Worm (Caenorhabditis elegans): ENCODE data around the gene pdcd-2.

The pdcd-2 gene

DNA sequence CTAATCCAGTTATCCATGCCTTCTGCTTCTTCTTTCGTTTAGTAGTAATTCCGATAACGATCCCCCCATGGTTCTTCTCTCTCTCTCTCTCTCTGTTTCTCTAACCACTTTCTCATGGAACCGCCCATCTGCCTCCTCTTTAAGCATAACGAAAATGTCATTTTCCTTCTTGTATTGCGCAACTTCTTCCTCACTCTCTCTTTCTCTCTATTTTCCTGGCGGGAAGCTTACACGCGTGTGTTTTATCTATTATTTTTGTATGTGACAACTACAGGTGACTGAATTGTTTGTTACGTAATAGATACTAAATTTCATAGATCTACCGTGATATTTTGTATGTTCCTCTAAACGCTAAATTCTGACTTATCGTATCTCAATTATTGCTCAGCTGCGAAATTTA is 27.4 kb downstream of the pdcd-2 start:
- TF ChIP-seq Y105C5A.15 (GFP tag; IDR thresholded peaks at IDR 0.05) (no peak), nhr-10 (tag; optimal IDR thresholded peaks at IDR 0.05) (no peak), aha-1 (tag) (no peak), ceh-32 (tag; optimal IDR thresholded peaks at IDR 0.05; ENCODE audit: poor library complexity) (no peak), spr-1 (tag; optimal IDR thresholded peaks at IDR 0.05) (no peak), zip-11 (GFP tag; IDR thresholded peaks at IDR 0.05) (no peak), jun-1 (tag; optimal IDR thresholded peaks at IDR 0.05) (no peak), zag-1 (tag; optimal IDR thresholded peaks at IDR 0.05) (no peak), ama-1 (optimal IDR thresholded peaks at IDR 0.05) (no peak)

DNA sequence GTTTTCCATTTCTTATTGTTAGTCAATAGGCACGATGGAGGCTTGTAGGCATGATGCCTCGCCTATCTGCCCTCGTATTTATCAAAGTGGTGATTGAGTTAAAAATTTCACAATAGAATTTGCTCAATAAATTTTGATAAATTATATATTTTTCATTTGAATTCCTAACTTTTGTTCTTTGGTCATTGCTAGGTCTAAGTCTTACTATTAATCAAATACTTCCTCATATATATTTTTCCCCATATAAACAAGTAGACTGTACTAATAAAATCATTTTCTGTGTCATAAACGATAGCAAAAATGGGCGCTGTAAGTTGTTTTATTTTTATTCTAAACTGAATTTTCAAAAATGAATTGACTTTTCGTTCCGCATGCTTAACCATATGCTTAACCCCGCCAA is 33.4 kb downstream of the pdcd-2 start, which contains the start of gene pals-28:
Gene pals-28 (plus strand): TSS at position 301 of the 400 bp plus-strand sequence.
- TF ChIP-seq jun-1 (tag; optimal IDR thresholded peaks at IDR 0.05) (no peak), pha-4 (GFP tag; IDR thresholded peaks at IDR 0.05) (no peak), pha-4 (tag; optimal IDR thresholded peaks at IDR 0.05) (no peak), php-3 (GFP tag; IDR thresholded peaks at IDR 0.05) (no peak), gei-8 (GFP tag; optimal IDR thresholded peaks at IDR 0.05) (no peak), nhr-48 (tag; optimal IDR thresholded peaks at IDR 0.05) (no peak), F26F4.8 (GFP tag; conservative IDR thresholded peaks at IDR 0.05) (no peak), mxl-3 (GFP tag; optimal IDR thresholded peaks at IDR 0.05) (no peak), daf-12 (tag; optimal IDR thresholded peaks at IDR 0.05) (no peak), nhr-10 (tag; optimal IDR thresholded peaks at IDR 0.05) (no peak), F37D6.2 (tag; optimal IDR thresholded peaks at IDR 0.05) (no peak), zip-2 (tag; optimal IDR thresholded peaks at IDR 0.05) (no peak), vab-7 (GFP tag; IDR thresholded peaks at IDR 0.05) (no peak), saeg-2 (GFP tag; IDR thresholded peaks at IDR 0.05) (no peak), set-16 (GFP tag; IDR thresholded peaks at IDR 0.05) (no peak), dpl-1 (GFP tag; optimal IDR thresholded peaks at IDR 0.05) (no peak)

DNA sequence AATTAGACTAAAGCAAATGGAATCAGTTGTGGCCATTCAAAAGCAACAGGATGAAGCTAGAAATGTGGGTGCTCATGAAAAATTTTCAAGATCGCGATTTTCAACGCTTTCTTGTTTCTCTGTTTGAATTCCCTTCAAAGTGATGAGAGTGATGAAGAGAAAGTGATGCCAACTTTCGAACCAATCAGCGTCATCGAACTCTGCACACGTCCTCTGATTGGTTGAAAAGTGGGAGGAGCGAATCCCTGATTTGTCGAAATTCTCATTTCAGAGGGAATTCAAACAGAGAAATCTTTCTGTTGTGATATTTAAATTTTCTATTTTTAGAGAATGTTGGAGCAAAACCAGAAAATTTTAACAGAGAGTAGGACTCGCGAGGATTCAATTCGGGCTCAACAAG is 35.7 kb downstream of the pdcd-2 start:
- TF ChIP-seq aha-1 (tag) (peak; percentile 87), fkh-10 (GFP tag; optimal IDR thresholded peaks at IDR 0.05) (no peak)

DNA sequence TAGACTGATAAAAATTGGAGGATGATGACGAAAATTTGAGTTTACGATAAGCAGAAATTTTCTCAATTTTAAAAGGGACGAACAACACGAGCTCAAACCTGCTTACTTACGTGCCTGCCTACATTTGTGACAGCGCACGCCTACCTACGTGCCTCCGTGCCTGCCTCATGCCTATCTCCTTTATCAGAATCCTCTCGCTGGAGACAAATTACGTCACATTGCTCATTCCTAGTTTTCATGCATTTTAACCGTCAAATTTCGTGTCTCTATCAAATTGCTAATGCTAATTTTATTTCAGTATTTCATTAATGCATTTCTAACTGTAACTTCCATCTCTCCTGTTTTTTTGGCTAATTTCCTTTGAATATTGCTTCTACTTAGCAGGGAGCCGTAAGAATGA is 36.5 kb downstream of the pdcd-2 start, which contains the start of gene pals-27:
Gene pals-27 (plus strand): TSS at position 301 of the 400 bp plus-strand sequence.
- TF ChIP-seq nhr-41 (GFP tag; IDR thresholded peaks at IDR 0.05), result no peak
- no peak for TF ChIP-seq nhr-25 (tag; optimal IDR thresholded peaks at IDR 0.05; ENCODE audit: borderline replicate concordance, insufficient read depth)
- TF ChIP-seq lin-39 (tag; optimal IDR thresholded peaks at IDR 0.05), result no peak
- no peak for TF ChIP-seq daf-12 (tag; optimal IDR thresholded peaks at IDR 0.05)
- no peak for TF ChIP-seq egl-43 (GFP tag; IDR thresholded peaks at IDR 0.05)
- no peak for TF ChIP-seq lir-3 (tag; optimal IDR thresholded peaks at IDR 0.05)
- no peak for TF ChIP-seq rbr-2 (tag; optimal IDR thresholded peaks at IDR 0.05)
- TF ChIP-seq zfp-3 (GFP tag; conservative IDR thresholded peaks at IDR 0.05), result no peak
- no peak for TF ChIP-seq tag-97 (GFP tag; IDR thresholded peaks at IDR 0.05)
- TF ChIP-seq hmg-1.1 (GFP tag; IDR thresholded peaks at IDR 0.05), result no peak
- no peak for TF ChIP-seq pha-4 (GFP tag; IDR thresholded peaks at IDR 0.05)
- no peak for TF ChIP-seq pha-4 (tag; optimal IDR thresholded peaks at IDR 0.05)
- TF ChIP-seq sdz-12 (GFP tag; optimal IDR thresholded peaks at IDR 0.05), result no peak
- no peak for TF ChIP-seq ceh-20 (GFP tag; IDR thresholded peaks at IDR 0.05)

DNA sequence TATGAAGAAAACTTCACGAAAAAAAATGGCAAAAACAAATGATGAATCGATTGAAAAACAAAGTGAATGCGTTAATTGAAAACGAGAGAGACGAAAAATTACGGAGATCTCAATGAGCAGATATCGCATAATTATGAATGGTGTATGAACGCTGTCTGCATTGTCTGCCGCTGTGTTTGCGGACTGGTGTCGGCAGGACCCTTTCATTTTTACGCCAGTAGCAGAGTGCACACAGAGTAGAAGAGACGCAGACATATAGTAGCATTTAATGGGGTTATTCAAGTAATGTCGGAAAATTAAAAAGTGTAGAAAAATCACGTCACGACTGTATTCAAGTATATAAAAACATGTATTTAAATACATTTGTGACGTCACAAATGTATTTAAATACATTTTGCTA is 37.0 kb downstream of the pdcd-2 start:
- TF ChIP-seq ceh-44 (GFP tag; IDR thresholded peaks at IDR 0.05) (no peak), egl-43 (GFP tag; IDR thresholded peaks at IDR 0.05) (no peak), mes-2 (tag; optimal IDR thresholded peaks at IDR 0.05; ENCODE audit: poor library complexity, severe bottlenecking) (peak; percentile 65), lim-7 (GFP tag; IDR thresholded peaks at IDR 0.05) (no peak), lin-1 (GFP tag; IDR thresholded peaks at IDR 0.05) (no peak)

Measured in whole organism, L4 larva.